Worm (Caenorhabditis elegans) whole organism, young adult: Measurements from ENCODE around the gene sru-27.

Experiments used
- B0035.1 ChIP-seq: sonication (generic microtip); optimal IDR thresholded peaks from 2 replicates; lab custom pipeline; 2016; ENCODE audit warnings: missing genetic modification characterization, mild to moderate bottlenecking, missing compliant biosample characterization, missing genotype, missing genetic modification reagents
- efl-1 ChIP-seq: fragments of 150-350 bp; optimal IDR thresholded peaks from 2 replicates; lab custom pipeline; 2014; ENCODE audit warnings: missing biosample characterization, missing genetic modification reagents, missing genetic modification characterization
- hrde-1 ChIP-seq: sonication (generic microtip); optimal IDR thresholded peaks from 2 replicates; lab custom pipeline; 2016; ENCODE audit warnings: missing genetic modification characterization, mild to moderate bottlenecking, missing compliant biosample characterization, moderate library complexity, missing genotype, missing genetic modification reagents, borderline replicate concordance
- lin-35 ChIP-seq, 3 experiments: fragments of 150-350 bp in 2 of 3; sonication (generic microtip) in 1 of 3; optimal IDR thresholded peaks; 2 replicates each; lab custom pipeline; 2014 to 2018; ENCODE audit warnings: missing biosample characterization in 3 of 3, missing genetic modification characterization in 3 of 3, missing genetic modification reagents in 3 of 3
- mxl-1 ChIP-seq: sonication (generic microtip); optimal IDR thresholded peaks from 2 replicates; lab custom pipeline; 2016; ENCODE audit warnings: missing genetic modification characterization, missing compliant biosample characterization
- pha-4 ChIP-seq: fragments of 150-350 bp; sonication (generic microtip); optimal IDR thresholded peaks from 2 replicates; lab custom pipeline; 2014; ENCODE audit warnings: missing biosample characterization, missing genetic modification reagents, missing genetic modification characterization
- unc-62 ChIP-seq: fragments of 150-350 bp; optimal IDR thresholded peaks from 2 replicates; lab custom pipeline; 2014; ENCODE audit warnings: missing biosample characterization, missing genetic modification reagents, missing genetic modification characterization
- zim-3 ChIP-seq: sonication (generic microtip); optimal IDR thresholded peaks from 2 replicates; lab custom pipeline; 2017; ENCODE audit warnings: mild to moderate bottlenecking, missing genetic modification characterization, moderate library complexity, missing compliant biosample characterization

DNA sequence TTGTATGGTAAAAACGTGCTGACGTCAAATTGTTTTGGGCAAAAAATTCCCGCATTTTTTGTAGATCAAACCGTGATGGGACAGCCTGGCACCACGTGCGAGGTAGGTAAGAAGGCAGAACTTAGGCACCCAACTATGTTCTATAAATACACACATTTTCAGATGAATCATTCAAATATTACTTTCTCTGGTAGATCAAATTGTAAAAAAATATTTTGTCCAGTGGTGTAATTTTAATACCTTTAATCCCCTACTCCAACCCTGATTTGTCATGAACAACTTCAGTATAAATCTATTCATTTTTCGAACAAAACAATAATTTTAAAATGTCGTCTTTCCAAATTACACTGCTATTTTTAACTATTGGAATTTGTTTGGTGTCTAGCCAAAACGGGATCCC, 4.8 kb upstream of the sru-27 start, which contains the start of gene spig-7:
- no peak for TF ChIP-seq pha-4 (tag; lab: Kevin White, UChicago)
- TF ChIP-seq efl-1, result no peak
- TF ChIP-seq unc-62 (GFP tag; lab: Kevin White, UChicago), result no peak
- no peak for TF ChIP-seq lin-35 (GFP tag; optimal IDR thresholded peaks at IDR 0.05; lab: Kevin White, UChicago)
- TF ChIP-seq B0035.1, result no peak
- no peak for TF ChIP-seq zim-3 (tag; lab: Kevin White, UChicago)
- no peak for TF ChIP-seq mxl-1
- no peak for TF ChIP-seq hrde-1 (tag; lab: Kevin White, UChicago)
